Worm (Caenorhabditis elegans) whole organism, midembryonic: ENCODE data around the gene nars-2.

Experiments
- T22C8.4 ChIP-seq: fragments of 200-800 bp; sonication (Bioruptor generic); IDR thresholded peaks from 2 replicates; pipeline ENCODE4 v1.3.6; 2022; ENCODE audit warnings: missing genetic modification characterization, missing compliant biosample characterization
- med-1 ChIP-seq: sonication (generic microtip); optimal IDR thresholded peaks from 2 replicates; lab custom pipeline; 2017; ENCODE audit warnings: missing genetic modification characterization, mild to moderate bottlenecking, missing compliant biosample characterization, antibody characterized with exemption, missing genetic modification reagents; ENCODE audit not compliant: insufficient read depth
- ref-1 ChIP-seq: fragments of 200-800 bp; sonication (Bioruptor generic); conservative IDR thresholded peaks from 2 replicates; pipeline ENCODE4 v1.3.6; 2022; ENCODE audit warnings: missing genetic modification reagents, missing genetic modification characterization, missing compliant biosample characterization
- tab-1 ChIP-seq: fragments of 200-800 bp; sonication (Bioruptor generic); IDR thresholded peaks from 2 replicates; pipeline ENCODE4 v1.3.6; 2022; ENCODE audit warnings: missing genetic modification characterization, missing compliant biosample characterization
- ztf-23 ChIP-seq: fragments of 200-800 bp; sonication (Bioruptor generic); IDR thresholded peaks from 2 replicates; pipeline ENCODE4 v1.3.6; 2022; ENCODE audit warnings: missing genetic modification reagents, missing genetic modification characterization, missing compliant biosample characterization
- ztf-29 ChIP-seq: fragments of 200-800 bp; sonication (Bioruptor generic); IDR thresholded peaks from 2 replicates; pipeline ENCODE4 v1.3.6; 2022; ENCODE audit warnings: missing genetic modification reagents, missing genetic modification characterization, missing compliant biosample characterization

- TF ChIP-seq T22C8.4 (GFP tag; lab: Robert Waterston, UW) (no peak), med-1 (no peak), ztf-29 (GFP tag; lab: Robert Waterston, UW) (no peak), ztf-23 (no peak), ref-1 (GFP tag; lab: Robert Waterston, UW) (no peak), tab-1 (GFP tag; lab: Robert Waterston, UW) (no peak)
These were observed 47.5 kb upstream of the nars-2 start, which contains the start of gene Y66D12A.13 for ce11 chrIII:11548070-11548469.
